Worm (Caenorhabditis elegans) whole organism, L2 larva: Measurements from ENCODE around the gene nas-17.
"Not testable (repeated sequence)": the region's sequence is repeated elsewhere in the genome, so short reads cannot be mapped to it uniquely, and the experiment has no call there.

Experiments used
- F13H6.1 ChIP-seq: sonication (generic microtip); optimal IDR thresholded peaks from 2 replicates; lab custom pipeline; 2016; ENCODE audit warnings: missing genetic modification characterization, missing compliant biosample characterization
- R02D3.7 ChIP-seq: fragments of 150-350 bp; optimal IDR thresholded peaks from 2 replicates; lab custom pipeline; 2014; ENCODE audit warnings: missing biosample characterization, missing genetic modification characterization
- ZK546.5 ChIP-seq: sonication (generic microtip); optimal IDR thresholded peaks from 2 replicates; lab custom pipeline; 2017; ENCODE audit warnings: missing biosample characterization, missing genetic modification characterization
- alr-1 ChIP-seq: fragments of 150-350 bp; optimal IDR thresholded peaks from 2 replicates; lab custom pipeline; 2014; ENCODE audit warnings: missing biosample characterization, missing genetic modification characterization
- aly-2 ChIP-seq: fragments of 150-350 bp; optimal IDR thresholded peaks from 2 replicates; lab custom pipeline; 2014; ENCODE audit warnings: missing biosample characterization, missing genetic modification characterization
- blmp-1 ChIP-seq: sonication (generic microtip); optimal IDR thresholded peaks from 2 replicates; lab custom pipeline; 2017; ENCODE audit warnings: missing genetic modification characterization, mild to moderate bottlenecking, missing compliant biosample characterization, antibody characterized with exemption, moderate library complexity; ENCODE audit not compliant: insufficient read depth
- ceh-82 ChIP-seq: fragments of 150-350 bp; optimal IDR thresholded peaks from 2 replicates; lab custom pipeline; 2014; ENCODE audit warnings: missing biosample characterization, missing genetic modification characterization
- crh-2 ChIP-seq: sonication (generic microtip); optimal IDR thresholded peaks from 2 replicates; lab custom pipeline; 2017; ENCODE audit warnings: missing biosample characterization, missing genetic modification characterization
- egl-27 ChIP-seq: sonication (generic microtip); optimal IDR thresholded peaks from 3 replicates; lab custom pipeline; 2017; ENCODE audit warnings: missing biosample characterization, missing genetic modification reagents, missing genetic modification characterization
- elt-1 ChIP-seq: fragments of 150-350 bp; optimal IDR thresholded peaks from 2 replicates; lab custom pipeline; 2014; ENCODE audit warnings: missing biosample characterization, missing genetic modification characterization
- elt-3 ChIP-seq: sonication (generic microtip); optimal IDR thresholded peaks from 2 replicates; lab custom pipeline; 2017; ENCODE audit warnings: missing biosample characterization, missing genetic modification characterization
- fos-1 ChIP-seq: fragments of 150-350 bp; optimal IDR thresholded peaks from 2 replicates; lab custom pipeline; 2014; ENCODE audit warnings: missing biosample characterization, missing genetic modification characterization
- lin-13 ChIP-seq: fragments of 150-350 bp; optimal IDR thresholded peaks from 2 replicates; lab custom pipeline; 2014; ENCODE audit warnings: missing biosample characterization, missing genetic modification reagents, missing genetic modification characterization
- lin-39 ChIP-seq: fragments of 150-350 bp; optimal IDR thresholded peaks from 2 replicates; lab custom pipeline; 2014; ENCODE audit warnings: missing biosample characterization, missing genetic modification reagents, missing genetic modification characterization
- lsy-2 ChIP-seq, 2 experiments: fragments of 150-350 bp in 1 of 2; sonication (generic microtip) in 1 of 2; optimal IDR thresholded peaks; 2 replicates each; lab custom pipeline; 2014 to 2017; ENCODE audit warnings: missing biosample characterization in 2 of 2, missing genetic modification characterization in 2 of 2
- mdl-1 ChIP-seq, 2 experiments: fragments of 150-350 bp in 1 of 2; sonication (generic microtip) in 1 of 2; optimal IDR thresholded peaks; 2 replicates each; lab custom pipeline; 2017; ENCODE audit warnings: missing biosample characterization in 2 of 2, missing genetic modification characterization in 2 of 2
- nhr-11 ChIP-seq: fragments of 150-350 bp; optimal IDR thresholded peaks from 2 replicates; lab custom pipeline; 2014; ENCODE audit warnings: missing biosample characterization, missing genetic modification characterization
- nhr-12 ChIP-seq: fragments of 150-350 bp; optimal IDR thresholded peaks from 2 replicates; lab custom pipeline; 2014; ENCODE audit warnings: missing biosample characterization, missing genetic modification characterization
- nhr-129 ChIP-seq: fragments of 150-350 bp; optimal IDR thresholded peaks from 2 replicates; lab custom pipeline; 2014; ENCODE audit warnings: missing biosample characterization, missing genetic modification characterization
- nhr-23 ChIP-seq: fragments of 150-350 bp; optimal IDR thresholded peaks from 2 replicates; lab custom pipeline; 2014; ENCODE audit warnings: missing biosample characterization, missing genetic modification reagents, missing genetic modification characterization
- nhr-237 ChIP-seq: fragments of 150-350 bp; optimal IDR thresholded peaks from 2 replicates; lab custom pipeline; 2014; ENCODE audit warnings: missing biosample characterization, missing genetic modification characterization
- nhr-25 ChIP-seq: fragments of 150-350 bp; sonication (generic microtip); optimal IDR thresholded peaks from 3 replicates; lab custom pipeline; 2014; ENCODE audit warnings: missing biosample characterization, missing genetic modification characterization
- sem-4 ChIP-seq: fragments of 150-350 bp; optimal IDR thresholded peaks from 2 replicates; lab custom pipeline; 2014; ENCODE audit warnings: missing biosample characterization, missing genetic modification reagents, missing genetic modification characterization
- sma-3 ChIP-seq: sonication (generic microtip); optimal IDR thresholded peaks from 2 replicates; lab custom pipeline; 2016; ENCODE audit warnings: missing genetic modification reagents, missing genetic modification characterization, missing compliant biosample characterization
- sma-9 ChIP-seq, 2 experiments: fragments of 150-350 bp in 1 of 2; sonication (generic microtip) in 1 of 2; optimal IDR thresholded peaks; 2 replicates each; lab custom pipeline; 2014 to 2016; ENCODE audit warnings: missing genetic modification characterization in 2 of 2, mild to moderate bottlenecking in 1 of 2, missing biosample characterization in 1 of 2, missing compliant biosample characterization in 1 of 2, missing genetic modification reagents in 1 of 2, moderate library complexity in 1 of 2
- unc-62 ChIP-seq: fragments of 150-350 bp; optimal IDR thresholded peaks from 2 replicates; lab custom pipeline; 2014; ENCODE audit warnings: missing biosample characterization, missing genetic modification reagents, missing genetic modification characterization
- ztf-4 ChIP-seq: fragments of 150-350 bp; optimal IDR thresholded peaks from 2 replicates; lab custom pipeline; 2014; ENCODE audit warnings: missing biosample characterization, missing genetic modification characterization

The nas-17 gene

ce11 chrV:11392020-11392419, 6.7 kb upstream of the nas-17 start, which contains the start of gene nas-16:
nas-16 (plus strand) TSS chrV:11392320.
- TF ChIP-seq nhr-12 (tag; lab: Kevin White, UChicago) (no peak), elt-1 (tag; lab: Kevin White, UChicago) (no peak), lin-39 (tag; lab: Kevin White, UChicago) (no peak), nhr-237 (tag; lab: Kevin White, UChicago) (no peak), R02D3.7 (no peak), ztf-4 (tag; lab: Kevin White, UChicago) (no peak), egl-27 (tag; lab: Kevin White, UChicago) (no peak)

- TF ChIP-seq lsy-2 (tag; optimal IDR thresholded peaks at IDR 0.05; lab: Kevin White, UChicago); sma-3 (GFP tag; lab: Kevin White, UChicago); unc-62 (GFP tag; lab: Kevin White, UChicago): not testable (repeated sequence)
Measured at ce11 chrV:11395024-11395423, 3.7 kb upstream of the nas-17 start, which contains the start of gene K03B8.4. K03B8.4 (minus strand) TSS chrV:11395124.

ce11 chrV:11396134-11396533, 2.6 kb upstream of the nas-17 start, which contains the start of gene nas-18:
nas-18 (plus strand) TSS chrV:11396434.
- not testable (repeated sequence) for TF ChIP-seq F13H6.1; ceh-82 (tag; lab: Kevin White, UChicago); nhr-23 (tag; lab: Kevin White, UChicago)

- no peak for TF ChIP-seq alr-1
- TF ChIP-seq lin-13 (GFP tag; lab: Kevin White, UChicago), result no peak
- TF ChIP-seq blmp-1 (tag; lab: Kevin White, UChicago), result no peak
Measured at ce11 chrV:11402610-11403009, 3.9 kb downstream of the nas-17 start, which contains the start of gene nas-19. nas-19 (minus strand) TSS chrV:11402710.

- TF ChIP-seq elt-1 (tag; lab: Kevin White, UChicago) (no peak), fos-1 (peak; percentile 71), sma-9 (GFP tag; optimal IDR thresholded peaks at IDR 0.05; lab: Kevin White, UChicago) (peak; percentile 24), sma-9 (tag; optimal IDR thresholded peaks at IDR 0.05; lab: Kevin White, UChicago) (no peak)
- TF ChIP-seq, all 48 proteins: peak for 2
Measured at ce11 chrV:11403059-11403458, 4.3 kb downstream of the nas-17 start.

- TF ChIP-seq nhr-25 (tag; lab: Kevin White, UChicago) (no peak), crh-2 (tag; lab: Kevin White, UChicago) (peak; percentile 45), fos-1 (peak; percentile 70), sma-9 (GFP tag; optimal IDR thresholded peaks at IDR 0.05; lab: Kevin White, UChicago) (peak; percentile 24), sma-9 (tag; optimal IDR thresholded peaks at IDR 0.05; lab: Kevin White, UChicago) (no peak), F13H6.1 (peak; percentile 15), sem-4 (tag; lab: Kevin White, UChicago) (no peak)
Measured at ce11 chrV:11403702-11404101, 5.0 kb downstream of the nas-17 start.

- TF ChIP-seq sem-4 (tag; lab: Kevin White, UChicago) (no peak), ZK546.5 (tag; lab: Kevin White, UChicago) (no peak), nhr-129 (tag; lab: Kevin White, UChicago) (no peak), aly-2 (no peak), alr-1 (no peak), lsy-2 (tag; optimal IDR thresholded peaks at IDR 0.05; lab: Kevin White, UChicago) (no peak), mdl-1 (tag; optimal IDR thresholded peaks at IDR 0.05; lab: Kevin White, UChicago) (no peak), nhr-11 (tag; lab: Kevin White, UChicago) (no peak), elt-3 (tag; lab: Kevin White, UChicago) (no peak), elt-1 (tag; lab: Kevin White, UChicago) (no peak)
Measured at ce11 chrV:11407251-11407650, 8.5 kb downstream of the nas-17 start, which contains the start of gene K03B8.6. K03B8.6 (plus strand) TSS chrV:11407584.
